Fruit fly (Drosophila melanogaster): ENCODE results near the gene CG31415.

DNA sequence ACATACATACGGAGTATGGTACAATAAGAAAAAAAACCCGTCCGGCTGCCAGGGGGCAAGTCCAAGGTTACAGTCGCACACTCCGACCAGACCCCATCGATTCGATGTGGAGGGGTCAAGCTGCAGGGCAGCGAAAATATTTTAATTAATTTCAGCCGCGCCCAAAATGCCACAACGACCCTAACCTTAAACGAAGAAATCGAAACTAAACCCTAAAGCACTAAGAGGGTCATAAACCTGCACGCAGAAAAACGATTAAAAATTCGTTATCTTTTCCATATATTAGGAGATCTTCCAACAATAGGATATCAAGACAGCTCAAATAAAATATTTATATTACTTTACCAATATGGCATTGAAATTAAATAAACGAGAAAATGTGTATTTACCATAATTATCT, 41.4 kb upstream of the CG31415 start:
- TF ChIP-seq Fer1 (GFP tag; optimal IDR thresholded peaks at IDR 0.05) (no peak), CG8089 (GFP tag; optimal IDR thresholded peaks at IDR 0.05) (no peak), ftz-f1 (GFP tag; optimal IDR thresholded peaks at IDR 0.05) (no peak), CG18599 (GFP tag; optimal IDR thresholded peaks at IDR 0.05) (no peak), Taf1 (GFP tag; IDR thresholded peaks at IDR 0.05) (no peak), CG1647 (GFP tag; optimal IDR thresholded peaks at IDR 0.05) (no peak), CG13775 (GFP tag; optimal IDR thresholded peaks at IDR 0.05) (no peak), h (optimal IDR thresholded peaks at IDR 0.05) (no peak), NK7.1 (GFP tag; optimal IDR thresholded peaks at IDR 0.05) (no peak), lola (GFP tag; optimal IDR thresholded peaks at IDR 0.05) (no peak)
